Worm (Caenorhabditis elegans): ENCODE measurements around the gene C43F9.4.

Gene C43F9.4

ce11 chrIV:10589072-10589471 is at the start of gene C43F9.4:
C43F9.4 (minus strand) TSS chrIV:10589172.
- TF ChIP-seq M03D4.4 (tag; optimal IDR thresholded peaks at IDR 0.05) (no peak), nhr-76 (tag; optimal IDR thresholded peaks at IDR 0.05) (no peak), tbx-8 (GFP tag; optimal IDR thresholded peaks at IDR 0.05) (no peak), blmp-1 (tag; optimal IDR thresholded peaks at IDR 0.05) (no peak), ceh-83 (GFP tag; optimal IDR thresholded peaks at IDR 0.05) (no peak), pha-4 (tag; optimal IDR thresholded peaks at IDR 0.05) (no peak), nhr-12 (tag; optimal IDR thresholded peaks at IDR 0.05) (no peak), nhr-237 (tag; optimal IDR thresholded peaks at IDR 0.05) (no peak), mep-1 (tag; optimal IDR thresholded peaks at IDR 0.05) (no peak), drap-1 (GFP tag; optimal IDR thresholded peaks at IDR 0.05) (no peak), lin-13 (tag; optimal IDR thresholded peaks at IDR 0.05) (no peak), mls-2 (tag; optimal IDR thresholded peaks at IDR 0.05) (no peak), sem-2 (GFP tag; optimal IDR thresholded peaks at IDR 0.05) (no peak), mab-5 (tag; optimal IDR thresholded peaks at IDR 0.05) (no peak), unc-62 (GFP tag; optimal IDR thresholded peaks at IDR 0.05) (no peak)

- TF ChIP-seq ceh-83 (GFP tag; optimal IDR thresholded peaks at IDR 0.05) (no peak), nhr-237 (tag; optimal IDR thresholded peaks at IDR 0.05) (no peak), lin-32 (GFP tag; optimal IDR thresholded peaks at IDR 0.05) (no peak), ztf-11 (tag; optimal IDR thresholded peaks at IDR 0.05) (no peak), drap-1 (GFP tag; optimal IDR thresholded peaks at IDR 0.05) (no peak), unc-62 (GFP tag; optimal IDR thresholded peaks at IDR 0.05) (no peak), snpc-4 (tag; optimal IDR thresholded peaks at IDR 0.05) (no peak), ceh-39 (tag; optimal IDR thresholded peaks at IDR 0.05) (no peak)
Observed at ce11 chrIV:10636649-10637048, 47.7 kb upstream of the C43F9.4 start, which contains the start of gene F56C4.1. F56C4.1 (plus strand) TSS chrIV:10636949.

- TF ChIP-seq mab-5 (tag; optimal IDR thresholded peaks at IDR 0.05) (no peak), nhr-28 (tag; optimal IDR thresholded peaks at IDR 0.05) (no peak), hlh-1 (tag; optimal IDR thresholded peaks at IDR 0.05) (no peak), zip-8 (tag; optimal IDR thresholded peaks at IDR 0.05) (no peak), sptf-1 (tag; optimal IDR thresholded peaks at IDR 0.05) (no peak), bed-3 (GFP tag; optimal IDR thresholded peaks at IDR 0.05) (no peak), lsy-2 (tag; optimal IDR thresholded peaks at IDR 0.05) (no peak), elt-3 (tag; optimal IDR thresholded peaks at IDR 0.05) (no peak), nhr-12 (tag; optimal IDR thresholded peaks at IDR 0.05) (no peak), drap-1 (GFP tag; optimal IDR thresholded peaks at IDR 0.05) (no peak), lin-32 (GFP tag; optimal IDR thresholded peaks at IDR 0.05) (no peak), mep-1 (tag; optimal IDR thresholded peaks at IDR 0.05) (no peak), cnd-1 (tag; optimal IDR thresholded peaks at IDR 0.05) (no peak), mls-2 (tag; optimal IDR thresholded peaks at IDR 0.05) (no peak), flh-1 (GFP tag; optimal IDR thresholded peaks at IDR 0.05) (no peak), ham-2 (GFP tag; optimal IDR thresholded peaks at IDR 0.05) (no peak), unc-39 (tag; optimal IDR thresholded peaks at IDR 0.05) (no peak), tbx-8 (GFP tag; optimal IDR thresholded peaks at IDR 0.05) (no peak), ceh-83 (GFP tag; optimal IDR thresholded peaks at IDR 0.05) (no peak)
Observed at ce11 chrIV:10630953-10631554, 42.1 kb upstream of the C43F9.4 start, which contains the start of gene F56C4.4. F56C4.4 (minus strand) TSS chrIV:10631267.

ce11 chrIV:10628724-10629123 is 39.8 kb upstream of the C43F9.4 start, which contains the start of gene R09H10.5:
R09H10.5 (minus strand) TSS chrIV:10628829.
- TF ChIP-seq flh-1 (GFP tag; optimal IDR thresholded peaks at IDR 0.05) (no peak), lin-32 (GFP tag; optimal IDR thresholded peaks at IDR 0.05) (no peak), mep-1 (tag; optimal IDR thresholded peaks at IDR 0.05) (no peak), nhr-237 (tag; optimal IDR thresholded peaks at IDR 0.05) (no peak), ceh-83 (GFP tag; optimal IDR thresholded peaks at IDR 0.05) (no peak), sem-2 (GFP tag; optimal IDR thresholded peaks at IDR 0.05) (no peak), mls-2 (tag; optimal IDR thresholded peaks at IDR 0.05) (no peak), ceh-39 (tag; optimal IDR thresholded peaks at IDR 0.05) (no peak), hlh-1 (tag; optimal IDR thresholded peaks at IDR 0.05) (no peak)

ce11 chrIV:10620811-10621210 is 31.8 kb upstream of the C43F9.4 start, which contains the start of gene R09H10.7:
R09H10.7 (plus strand) TSS chrIV:10621111.
- TF ChIP-seq sptf-1 (tag; optimal IDR thresholded peaks at IDR 0.05) (no peak), mep-1 (tag; optimal IDR thresholded peaks at IDR 0.05) (no peak), drap-1 (GFP tag; optimal IDR thresholded peaks at IDR 0.05) (no peak), tbx-8 (GFP tag; optimal IDR thresholded peaks at IDR 0.05) (no peak), bed-3 (GFP tag; optimal IDR thresholded peaks at IDR 0.05) (no peak), M03D4.4 (tag; optimal IDR thresholded peaks at IDR 0.05) (no peak), ceh-43 (GFP tag; optimal IDR thresholded peaks at IDR 0.05) (no peak), mls-2 (tag; optimal IDR thresholded peaks at IDR 0.05) (no peak), ceh-39 (tag; optimal IDR thresholded peaks at IDR 0.05) (no peak), sem-2 (GFP tag; optimal IDR thresholded peaks at IDR 0.05) (no peak), nhr-76 (tag; optimal IDR thresholded peaks at IDR 0.05) (no peak), lin-32 (GFP tag; optimal IDR thresholded peaks at IDR 0.05) (no peak), nhr-237 (tag; optimal IDR thresholded peaks at IDR 0.05) (no peak), blmp-1 (tag; optimal IDR thresholded peaks at IDR 0.05) (no peak)
